Fruit fly (Drosophila melanogaster): ENCODE results near the gene milt.

Gene milt

dm6 chr2L:7032517-7032951 is 5.1 kb upstream of the milt start, which contains the start of the genes Rab30 and Caper (continued):
- TF ChIP-seq ase (GFP tag; IDR thresholded peaks at IDR 0.05) = no peak
- no peak for TF ChIP-seq tap (tag; optimal IDR thresholded peaks at IDR 0.05)
- TF ChIP-seq H15 (GFP tag; IDR thresholded peaks at IDR 0.05) = no peak
- peak; percentile 88 for TF ChIP-seq nmo (GFP tag; optimal IDR thresholded peaks at IDR 0.05)
- no peak for TF ChIP-seq kah (GFP tag; optimal IDR thresholded peaks at IDR 0.05)
- TF ChIP-seq CG8281 (tag; optimal IDR thresholded peaks at IDR 0.05) = no peak
- peak in 1 of 3 experiments; percentile 4 for TF ChIP-seq lola (GFP tag; optimal IDR thresholded peaks at IDR 0.05)
- TF ChIP-seq Hr78 (GFP tag; optimal IDR thresholded peaks at IDR 0.05) = no peak
- TF ChIP-seq Sox100B (GFP tag; optimal IDR thresholded peaks at IDR 0.05) = no peak
- peak; percentile 98 for TF ChIP-seq chinmo (GFP tag; IDR thresholded peaks at IDR 0.05; ENCODE audit: partially characterized antibody)
- peak; percentile 94 for TF ChIP-seq pzg (GFP tag; optimal IDR thresholded peaks at IDR 0.05)
- peak; percentile 42 for TF ChIP-seq CTCF (GFP tag; optimal IDR thresholded peaks at IDR 0.05)
- peak; percentile 33 for TF ChIP-seq Fer3 (tag; optimal IDR thresholded peaks at IDR 0.05)
- no peak for TF ChIP-seq CG12071 (GFP tag; optimal IDR thresholded peaks at IDR 0.05)
- TF ChIP-seq CG18619 (GFP tag; optimal IDR thresholded peaks at IDR 0.05) = no peak
- no peak for TF ChIP-seq luna (GFP tag; optimal IDR thresholded peaks at IDR 0.05)
- TF ChIP-seq Rx (GFP tag; IDR thresholded peaks at IDR 0.05) = no peak
- TF ChIP-seq CkIIα-i1 (GFP tag; IDR thresholded peaks at IDR 0.05) = no peak
- TF ChIP-seq Elba2 (GFP tag; optimal IDR thresholded peaks at IDR 0.05) = no peak
- TF ChIP-seq Opbp (GFP tag; IDR thresholded peaks at IDR 0.05; ENCODE audit: partially characterized antibody) = peak; percentile 99
- TF ChIP-seq zen2 (GFP tag; IDR thresholded peaks at IDR 0.05; ENCODE audit: partially characterized antibody) = peak; percentile 99
- TF ChIP-seq crol (GFP tag; IDR thresholded peaks at IDR 0.05) = no peak
- TF ChIP-seq CG1602 (GFP tag; optimal IDR thresholded peaks at IDR 0.05) = peak; percentile 15
- TF ChIP-seq CG11695 (GFP tag; IDR thresholded peaks at IDR 0.05) = no peak
- peak; percentile 8 for TF ChIP-seq Neu2 (GFP tag; optimal IDR thresholded peaks at IDR 0.05; ENCODE audit: borderline replicate concordance)
- no peak for TF ChIP-seq Spps (tag; optimal IDR thresholded peaks at IDR 0.05)
- peak; percentile 55 for TF ChIP-seq CG7928 (GFP tag; optimal IDR thresholded peaks at IDR 0.05)
- no peak for TF ChIP-seq CG6683 (GFP tag; optimal IDR thresholded peaks at IDR 0.05)
- peak; percentile 9; the same call in 1 of the 2 replicates for TF ChIP-seq CG4360 (GFP tag; IDR thresholded peaks at IDR 0.05)
- no peak for TF ChIP-seq CG2889 (GFP tag; IDR thresholded peaks at IDR 0.05)
- TF ChIP-seq CG5245 (GFP tag; optimal IDR thresholded peaks at IDR 0.05) = peak; percentile 13
- TF ChIP-seq ind (GFP tag; optimal IDR thresholded peaks at IDR 0.05) = peak; percentile 42
- no peak for TF ChIP-seq CG2875 (GFP tag; optimal IDR thresholded peaks at IDR 0.05)
- no peak for TF ChIP-seq CG10431 (GFP tag; optimal IDR thresholded peaks at IDR 0.05)
- no peak for TF ChIP-seq yki (optimal IDR thresholded peaks at IDR 0.05)
- peak; percentile 99 for TF ChIP-seq Bgb (GFP tag; IDR thresholded peaks at IDR 0.05; ENCODE audit: partially characterized antibody)
- TF ChIP-seq salm (tag; optimal IDR thresholded peaks at IDR 0.05) = peak; percentile 19
- peak in 1 of 2 experiments; percentile 60 for TF ChIP-seq Hr51 (GFP tag; optimal IDR thresholded peaks at IDR 0.05)
- no peak for TF ChIP-seq CG8388 (GFP tag; optimal IDR thresholded peaks at IDR 0.05)
- TF ChIP-seq CG3838 (GFP tag; optimal IDR thresholded peaks at IDR 0.05) = no peak
- no peak for TF ChIP-seq CG4820 (GFP tag; optimal IDR thresholded peaks at IDR 0.05)
- TF ChIP-seq odd (GFP tag; optimal IDR thresholded peaks at IDR 0.05) = no peak
- TF ChIP-seq Gug (GFP tag; IDR thresholded peaks at IDR 0.05) = peak; percentile 38; the same call in 1 of the 4 replicates
- TF ChIP-seq CG1647 (GFP tag; optimal IDR thresholded peaks at IDR 0.05) = peak; percentile 23
- TF ChIP-seq knrl (GFP tag; IDR thresholded peaks at IDR 0.05; ENCODE audit: partially characterized antibody) = peak; percentile 99
- no peak for TF ChIP-seq Trl (optimal IDR thresholded peaks at IDR 0.05)
- peak; percentile 81 for TF ChIP-seq Trl (GFP tag; optimal IDR thresholded peaks at IDR 0.05)
- no peak for TF ChIP-seq danr (GFP tag; IDR thresholded peaks at IDR 0.05)
- no peak for TF ChIP-seq Doc2 (GFP tag; IDR thresholded peaks at IDR 0.05)
- TF ChIP-seq sr (GFP tag; IDR thresholded peaks at IDR 0.05) = no peak
- TF ChIP-seq CG2120 (GFP tag; optimal IDR thresholded peaks at IDR 0.05) = peak; percentile 80
- TF ChIP-seq CG5953 (GFP tag; IDR thresholded peaks at IDR 0.05) = no peak
